Worm (Caenorhabditis elegans) whole organism, early embryonic: ENCODE data around the gene W07G4.1.

ENCODE experiments used
- B0310.2 ChIP-seq: sonication (generic microtip); optimal IDR thresholded peaks from 2 replicates; lab custom pipeline; 2016; ENCODE audit warnings: mild to moderate bottlenecking, missing genetic modification characterization, missing compliant biosample characterization
- F13C5.2 ChIP-seq: sonication (generic microtip); optimal IDR thresholded peaks from 2 replicates; lab custom pipeline; 2017; ENCODE audit warnings: mild to moderate bottlenecking, missing genetic modification characterization, inconsistent platforms, missing compliant biosample characterization
- ama-1 ChIP-seq: fragments of 150-350 bp; optimal IDR thresholded peaks from 2 replicates; lab custom pipeline; 2014
- ceh-13 ChIP-seq: fragments of 200-800 bp; sonication (Bioruptor generic); optimal IDR thresholded peaks from 2 replicates; lab custom pipeline; 2018; ENCODE audit warnings: mild to moderate bottlenecking, missing genetic modification characterization, missing compliant biosample characterization
- ceh-36 ChIP-seq: sonication (generic microtip); optimal IDR thresholded peaks from 2 replicates; lab custom pipeline; 2016; ENCODE audit warnings: missing genetic modification characterization, inconsistent platforms, missing compliant biosample characterization
- flt-1 ChIP-seq: fragments of 200-800 bp; sonication (Bioruptor generic); IDR thresholded peaks from 2 replicates; pipeline ENCODE4 v1.3.6; 2022; ENCODE audit warnings: missing genetic modification characterization, missing compliant biosample characterization
- hmbx-1 ChIP-seq: sonication (generic microtip); optimal IDR thresholded peaks from 2 replicates; lab custom pipeline; 2016; ENCODE audit warnings: mild to moderate bottlenecking, missing genetic modification characterization, missing compliant biosample characterization
- hmg-4 ChIP-seq: fragments of 200-800 bp; sonication (Bioruptor generic); optimal IDR thresholded peaks from 2 replicates; lab custom pipeline; 2018; ENCODE audit warnings: mild to moderate bottlenecking, missing genetic modification characterization, missing compliant biosample characterization
- hnd-1 ChIP-seq: sonication (generic microtip); optimal IDR thresholded peaks from 2 replicates; lab custom pipeline; 2016; ENCODE audit warnings: missing genetic modification characterization, missing compliant biosample characterization
- pes-1 ChIP-seq: fragments of 200-800 bp; sonication (Bioruptor generic); IDR thresholded peaks from 2 replicates; pipeline ENCODE4 v1.3.6; 2022; ENCODE audit warnings: missing genetic modification reagents, missing genetic modification characterization, missing compliant biosample characterization
- scrt-1 ChIP-seq: fragments of 200-800 bp; sonication (Bioruptor generic); IDR thresholded peaks from 2 replicates; pipeline ENCODE4 v1.3.6; 2022; ENCODE audit warnings: missing genetic modification characterization, missing compliant biosample characterization
- tbx-11 ChIP-seq: fragments of 200-800 bp; sonication (Bioruptor generic); IDR thresholded peaks from 2 replicates; pipeline ENCODE4 v1.3.6; 2022; ENCODE audit warnings: missing genetic modification characterization, missing compliant biosample characterization
- tbx-37 ChIP-seq: fragments of 200-800 bp; sonication (Bioruptor generic); conservative IDR thresholded peaks from 2 replicates; pipeline ENCODE4 v1.3.6; 2022; ENCODE audit warnings: missing genetic modification reagents, missing genetic modification characterization, missing compliant biosample characterization
- tra-4 ChIP-seq: sonication (generic microtip); optimal IDR thresholded peaks from 2 replicates; lab custom pipeline; 2017; ENCODE audit warnings: missing genetic modification characterization, missing compliant biosample characterization

- TF ChIP-seq F13C5.2 (tag; lab: Kevin White, UChicago), result no peak
- no peak for TF ChIP-seq flt-1
- TF ChIP-seq pes-1 (GFP tag; lab: Robert Waterston, UW), result no peak
- TF ChIP-seq scrt-1, result no peak
- TF ChIP-seq ceh-13, result no peak
- TF ChIP-seq ama-1 (lab: Kevin White, UChicago), result no peak
- TF ChIP-seq B0310.2 (tag; lab: Kevin White, UChicago), result no peak
- TF ChIP-seq hnd-1, result no peak
- TF ChIP-seq hmg-4 (GFP tag; lab: Kevin White, UChicago), result no peak
- TF ChIP-seq tra-4, result no peak
- TF ChIP-seq tbx-37 (GFP tag; lab: Robert Waterston, UW), result no peak
- TF ChIP-seq tbx-11 (GFP tag; lab: Robert Waterston, UW), result no peak
- no peak for TF ChIP-seq ceh-36 (tag; lab: Kevin White, UChicago)
- no peak for TF ChIP-seq hmbx-1 (tag; lab: Kevin White, UChicago)
These were observed 39.8 kb downstream of the W07G4.1 start for ce11 chrV:13073145-13073544.
